Worm (Caenorhabditis elegans): ENCODE measurements around the gene gei-3.

Gene gei-3

DNA sequence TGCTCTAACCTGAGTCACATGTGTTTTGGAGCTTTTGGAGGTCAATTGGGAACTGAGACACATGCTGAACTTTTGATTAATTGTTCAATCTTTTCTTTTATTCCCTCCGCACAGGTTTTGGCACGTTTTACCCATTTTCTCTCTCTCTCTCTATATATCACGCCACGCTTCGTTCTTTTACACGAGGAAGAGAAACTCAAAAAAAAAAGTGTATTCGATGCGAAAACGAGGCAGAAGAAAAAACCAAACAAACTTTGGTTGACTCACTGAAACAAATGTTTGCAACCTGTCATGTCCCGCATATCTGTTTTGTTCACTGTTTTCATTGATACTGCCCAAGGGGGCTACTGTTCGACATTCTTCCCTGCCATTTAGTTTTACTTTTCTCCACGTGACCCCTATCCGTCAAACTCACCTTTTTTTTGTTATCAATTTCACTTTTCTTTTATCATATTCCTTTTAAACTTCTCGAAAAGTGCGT is 52.1 kb downstream of the gei-3 start (continued):
- TF ChIP-seq pag-3 (tag; optimal IDR thresholded peaks at IDR 0.05; ENCODE audit: borderline replicate concordance, insufficient read depth), result peak; percentile 65
- TF ChIP-seq elt-3 (tag; optimal IDR thresholded peaks at IDR 0.05), result peak in 2 of 6 experiments; percentile 44 to 74
- TF ChIP-seq vab-15 (tag; optimal IDR thresholded peaks at IDR 0.05), result peak; percentile 16
- TF ChIP-seq grh-1 (GFP tag; IDR thresholded peaks at IDR 0.05), result peak; percentile 32; the same call in 1 of the 2 replicates
- peak; percentile 61 for TF ChIP-seq nhr-20 (tag; optimal IDR thresholded peaks at IDR 0.05)
- TF ChIP-seq lin-14 (GFP tag; optimal IDR thresholded peaks at IDR 0.05), result peak; percentile 83
- TF ChIP-seq lin-39 (tag; optimal IDR thresholded peaks at IDR 0.05), result peak; percentile 50
- TF ChIP-seq ceh-8 (GFP tag; optimal IDR thresholded peaks at IDR 0.05), result no peak
- TF ChIP-seq ztf-4 (tag; optimal IDR thresholded peaks at IDR 0.05), result peak; percentile 2
- TF ChIP-seq nhr-237 (tag; optimal IDR thresholded peaks at IDR 0.05), result no peak

DNA sequence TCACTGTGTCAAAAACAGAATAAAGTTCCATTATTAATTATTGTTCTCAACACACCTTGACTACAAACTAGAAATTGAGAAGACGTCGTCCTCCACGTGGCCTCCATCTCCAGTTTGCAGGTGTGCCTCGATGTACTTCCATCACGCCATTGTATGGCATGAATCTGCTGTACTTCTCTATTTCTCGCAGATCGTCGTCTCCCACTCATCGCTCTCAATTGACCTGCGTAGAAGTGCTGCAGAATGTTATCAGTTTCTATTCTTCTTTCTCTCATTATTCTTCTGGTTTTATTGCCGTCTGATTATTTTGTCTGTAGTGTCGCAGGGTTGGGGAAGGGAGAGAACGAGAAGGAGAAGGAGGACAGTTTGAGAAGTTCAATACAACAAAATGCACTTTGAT is 53.8 kb downstream of the gei-3 start:
- TF ChIP-seq vab-15 (tag; optimal IDR thresholded peaks at IDR 0.05), result no peak
- no peak for TF ChIP-seq ceh-88 (GFP tag; IDR thresholded peaks at IDR 0.05)
- TF ChIP-seq ceh-63 (GFP tag; optimal IDR thresholded peaks at IDR 0.05), result no peak
- TF ChIP-seq egl-27 (tag; optimal IDR thresholded peaks at IDR 0.05), result no peak
- TF ChIP-seq pax-3 (tag; optimal IDR thresholded peaks at IDR 0.05), result no peak
- TF ChIP-seq snu-23 (GFP tag; optimal IDR thresholded peaks at IDR 0.05), result peak; percentile 54
- no peak for TF ChIP-seq xbp-1 (tag; optimal IDR thresholded peaks at IDR 0.05)
- TF ChIP-seq nhr-76 (tag; optimal IDR thresholded peaks at IDR 0.05), result no peak
- TF ChIP-seq sup-37 (GFP tag; optimal IDR thresholded peaks at IDR 0.05), result no peak
- TF ChIP-seq F16B12.6 (tag; optimal IDR thresholded peaks at IDR 0.05), result no peak
- no peak for TF ChIP-seq rnt-1 (tag; optimal IDR thresholded peaks at IDR 0.05)
- no peak for TF ChIP-seq unc-62 (GFP tag; optimal IDR thresholded peaks at IDR 0.05)
- peak; percentile 89 for TF ChIP-seq nhr-85 (tag)
- no peak for TF ChIP-seq aly-2 (tag; optimal IDR thresholded peaks at IDR 0.05)
- TF ChIP-seq skn-1 (tag; optimal IDR thresholded peaks at IDR 0.05), result no peak
- TF ChIP-seq grh-1 (GFP tag; IDR thresholded peaks at IDR 0.05), result no peak
- no peak for TF ChIP-seq alr-1 (tag; optimal IDR thresholded peaks at IDR 0.05; ENCODE audit: borderline replicate concordance)
- TF ChIP-seq pqm-1 (tag; optimal IDR thresholded peaks at IDR 0.05), result no peak
- no peak for TF ChIP-seq ama-1 (optimal IDR thresholded peaks at IDR 0.05)
- TF ChIP-seq mdl-1 (tag; optimal IDR thresholded peaks at IDR 0.05), result peak in 1 of 2 experiments; percentile 73
- peak in 5 of 6 experiments; percentile 34 to 73 (median 44) for TF ChIP-seq elt-3 (tag; optimal IDR thresholded peaks at IDR 0.05)
- TF ChIP-seq sptf-1 (tag; optimal IDR thresholded peaks at IDR 0.05), result no peak
- no peak for TF ChIP-seq dpl-1 (GFP tag; optimal IDR thresholded peaks at IDR 0.05)
- no peak for TF ChIP-seq lin-39 (tag; optimal IDR thresholded peaks at IDR 0.05)
- peak; percentile 37; the same call in 1 of the 2 replicates for TF ChIP-seq nhr-19 (GFP tag; conservative IDR thresholded peaks at IDR 0.05)
- no peak for TF ChIP-seq hpl-2 (GFP tag; optimal IDR thresholded peaks at IDR 0.05)
- TF ChIP-seq zag-1 (tag; optimal IDR thresholded peaks at IDR 0.05), result no peak
- TF ChIP-seq lir-3 (tag; optimal IDR thresholded peaks at IDR 0.05; ENCODE audit: poor library complexity), result peak; percentile 53
- no peak for TF ChIP-seq lsy-2 (tag; optimal IDR thresholded peaks at IDR 0.05)
- no peak for TF ChIP-seq ceh-8 (GFP tag; optimal IDR thresholded peaks at IDR 0.05)
- no peak for TF ChIP-seq fkh-4 (tag; optimal IDR thresholded peaks at IDR 0.05; ENCODE audit: borderline replicate concordance)
- TF ChIP-seq fkh-8 (tag; optimal IDR thresholded peaks at IDR 0.05), result no peak
- TF ChIP-seq mep-1 (tag; optimal IDR thresholded peaks at IDR 0.05), result peak; percentile 47
- no peak for TF ChIP-seq fos-1 (tag; optimal IDR thresholded peaks at IDR 0.05)
- no peak for TF ChIP-seq hlh-17 (GFP tag; optimal IDR thresholded peaks at IDR 0.05; ENCODE audit: borderline replicate concordance)
- no peak for TF ChIP-seq nhr-11 (tag; optimal IDR thresholded peaks at IDR 0.05)
- TF ChIP-seq C04F5.9 (tag; optimal IDR thresholded peaks at IDR 0.05), result no peak
- TF ChIP-seq dsc-1 (tag; optimal IDR thresholded peaks at IDR 0.05), result no peak
- TF ChIP-seq ets-5 (GFP tag; IDR thresholded peaks at IDR 0.05), result no peak
- TF ChIP-seq ztf-4 (tag; optimal IDR thresholded peaks at IDR 0.05), result no peak
- TF ChIP-seq snpc-4 (tag; optimal IDR thresholded peaks at IDR 0.05), result no peak
- no peak for TF ChIP-seq sox-4 (tag; optimal IDR thresholded peaks at IDR 0.05)
- TF ChIP-seq Y116A8C.19 (tag; optimal IDR thresholded peaks at IDR 0.05; ENCODE audit: borderline replicate concordance), result no peak
- no peak for TF ChIP-seq unc-30 (tag; optimal IDR thresholded peaks at IDR 0.05)
- no peak for TF ChIP-seq lin-15B (tag; optimal IDR thresholded peaks at IDR 0.05)
- TF ChIP-seq C34B4.2 (tag; optimal IDR thresholded peaks at IDR 0.05), result no peak
